Worm (Caenorhabditis elegans) whole organism, late embryonic: ENCODE measurements around the gene C44C1.1.

Experiments
- C08G9.2 ChIP-seq: sonication (generic microtip); optimal IDR thresholded peaks from 2 replicates; lab custom pipeline; 2016; ENCODE audit warnings: mild to moderate bottlenecking, missing genetic modification characterization, moderate library complexity, missing compliant biosample characterization
- F13H6.1 ChIP-seq: sonication (generic microtip); optimal IDR thresholded peaks from 2 replicates; lab custom pipeline; 2016; ENCODE audit warnings: missing genetic modification characterization, missing compliant biosample characterization
- K09A11.1 ChIP-seq: sonication (generic microtip); optimal IDR thresholded peaks from 2 replicates; lab custom pipeline; 2017; ENCODE audit warnings: antibody characterized with exemption, mild to moderate bottlenecking, missing genetic modification characterization, missing compliant biosample characterization; ENCODE audit not compliant: insufficient read depth
- T23F11.4 ChIP-seq: fragments of 200-800 bp; sonication (Bioruptor generic); optimal IDR thresholded peaks from 2 replicates; lab custom pipeline; 2018; ENCODE audit warnings: mild to moderate bottlenecking, missing genetic modification characterization, missing compliant biosample characterization
- Y22D7AL.16 ChIP-seq: sonication (generic microtip); optimal IDR thresholded peaks from 2 replicates; lab custom pipeline; 2016; ENCODE audit warnings: missing genetic modification characterization, missing compliant biosample characterization
- ceh-14 ChIP-seq: sonication (generic microtip); optimal IDR thresholded peaks from 2 replicates; lab custom pipeline; 2016; ENCODE audit warnings: missing genotype, missing genetic modification characterization, missing compliant biosample characterization
- ceh-18 ChIP-seq: sonication (generic microtip); optimal IDR thresholded peaks from 2 replicates; lab custom pipeline; 2016; ENCODE audit warnings: missing genetic modification characterization, missing compliant biosample characterization
- ceh-2 ChIP-seq: sonication (generic microtip); optimal IDR thresholded peaks from 2 replicates; lab custom pipeline; 2016; ENCODE audit warnings: missing genotype, missing genetic modification characterization, missing compliant biosample characterization
- ceh-22 ChIP-seq: sonication (generic microtip); optimal IDR thresholded peaks from 2 replicates; lab custom pipeline; 2017; ENCODE audit warnings: missing biosample characterization, missing genetic modification characterization
- ceh-24 ChIP-seq: sonication (generic microtip); optimal IDR thresholded peaks from 2 replicates; lab custom pipeline; 2016; ENCODE audit warnings: mild to moderate bottlenecking, missing genetic modification characterization, missing compliant biosample characterization
- ceh-30 ChIP-seq: fragments of 150-350 bp; optimal IDR thresholded peaks from 2 replicates; lab custom pipeline; 2014; ENCODE audit warnings: missing biosample characterization, missing genetic modification characterization
- ceh-31 ChIP-seq: sonication (generic microtip); optimal IDR thresholded peaks from 2 replicates; lab custom pipeline; 2016; ENCODE audit warnings: missing genetic modification characterization, missing compliant biosample characterization
- ceh-34 ChIP-seq: sonication (generic microtip); optimal IDR thresholded peaks from 2 replicates; lab custom pipeline; 2016; ENCODE audit warnings: mild to moderate bottlenecking, missing genetic modification characterization, missing compliant biosample characterization
- ceh-45 ChIP-seq: fragments of 200-800 bp; sonication (Bioruptor generic); IDR thresholded peaks from 2 replicates; pipeline ENCODE4 v1.3.6; 2022; ENCODE audit warnings: missing genetic modification reagents, missing genetic modification characterization, missing compliant biosample characterization
- ceh-6 ChIP-seq: fragments of 200-800 bp; sonication (Bioruptor generic); optimal IDR thresholded peaks from 2 replicates; lab custom pipeline; 2018; ENCODE audit warnings: mild to moderate bottlenecking, missing genetic modification characterization, missing compliant biosample characterization
- ceh-9 ChIP-seq: sonication (generic microtip); optimal IDR thresholded peaks from 2 replicates; lab custom pipeline; 2016; ENCODE audit warnings: mild to moderate bottlenecking, missing genetic modification characterization, inconsistent platforms, missing compliant biosample characterization
- dve-1 ChIP-seq: sonication (generic microtip); optimal IDR thresholded peaks from 2 replicates; lab custom pipeline; 2017; ENCODE audit warnings: antibody characterized with exemption, mild to moderate bottlenecking, missing genetic modification characterization, missing compliant biosample characterization
- elt-2 ChIP-seq: sonication (generic microtip); optimal IDR thresholded peaks from 2 replicates; lab custom pipeline; 2016; ENCODE audit warnings: missing genetic modification reagents, missing genetic modification characterization, missing compliant biosample characterization
- elt-4 ChIP-seq: sonication (generic microtip); optimal IDR thresholded peaks from 2 replicates; lab custom pipeline; 2016; ENCODE audit warnings: missing genetic modification characterization, missing compliant biosample characterization
- ets-4 ChIP-seq: sonication (generic microtip); optimal IDR thresholded peaks from 2 replicates; lab custom pipeline; 2016; ENCODE audit warnings: missing genetic modification characterization, missing compliant biosample characterization
- fkh-6 ChIP-seq: sonication (generic microtip); optimal IDR thresholded peaks from 2 replicates; lab custom pipeline; 2016; ENCODE audit warnings: missing genetic modification characterization, missing compliant biosample characterization
- gmeb-2 ChIP-seq: sonication (generic microtip); optimal IDR thresholded peaks from 2 replicates; lab custom pipeline; 2016; ENCODE audit warnings: missing genetic modification characterization, inconsistent platforms, missing compliant biosample characterization
- hlh-13 ChIP-seq: fragments of 200-800 bp; sonication (Bioruptor generic); optimal IDR thresholded peaks from 2 replicates; lab custom pipeline; 2018; ENCODE audit warnings: mild to moderate bottlenecking, missing genetic modification characterization, missing compliant biosample characterization
- hlh-15 ChIP-seq: sonication (generic microtip); optimal IDR thresholded peaks from 2 replicates; lab custom pipeline; 2016; ENCODE audit warnings: missing genetic modification characterization, missing compliant biosample characterization
- hlh-30 ChIP-seq: sonication (generic microtip); optimal IDR thresholded peaks from 2 replicates; lab custom pipeline; 2017; ENCODE audit warnings: antibody characterized with exemption, missing genetic modification characterization, missing compliant biosample characterization; ENCODE audit not compliant: insufficient read depth
- hlh-6 ChIP-seq: sonication (generic microtip); optimal IDR thresholded peaks from 2 replicates; lab custom pipeline; 2016; ENCODE audit warnings: missing genotype, missing genetic modification characterization, missing compliant biosample characterization
- hlh-8 ChIP-seq: sonication (generic microtip); optimal IDR thresholded peaks from 2 replicates; lab custom pipeline; 2016; ENCODE audit warnings: missing genotype, missing genetic modification characterization, missing compliant biosample characterization
- lim-6 ChIP-seq: sonication (generic microtip); optimal IDR thresholded peaks from 2 replicates; lab custom pipeline; 2016; ENCODE audit warnings: missing genetic modification characterization, missing compliant biosample characterization
- nfya-1 ChIP-seq: sonication (generic microtip); optimal IDR thresholded peaks from 2 replicates; lab custom pipeline; 2017; ENCODE audit warnings: missing genetic modification characterization, mild to moderate bottlenecking, missing compliant biosample characterization, antibody characterized with exemption, moderate library complexity
- nhr-232 ChIP-seq: sonication (generic microtip); optimal IDR thresholded peaks from 2 replicates; lab custom pipeline; 2016; ENCODE audit warnings: missing genetic modification characterization, missing compliant biosample characterization
- npax-4 ChIP-seq: sonication (generic microtip); optimal IDR thresholded peaks from 2 replicates; lab custom pipeline; 2016; ENCODE audit warnings: missing genetic modification characterization, missing compliant biosample characterization
- pag-3 ChIP-seq: sonication (generic microtip); optimal IDR thresholded peaks from 2 replicates; lab custom pipeline; 2016; ENCODE audit warnings: missing compliant biosample characterization, missing genetic modification characterization, borderline replicate concordance
- pha-2 ChIP-seq: sonication (generic microtip); optimal IDR thresholded peaks from 2 replicates; lab custom pipeline; 2017; ENCODE audit warnings: mild to moderate bottlenecking, missing genetic modification characterization, missing compliant biosample characterization
- pha-4 ChIP-seq: fragments of 150-350 bp; optimal IDR thresholded peaks from 2 replicates; lab custom pipeline; 2018; ENCODE audit warnings: missing biosample characterization, missing genetic modification reagents, missing genetic modification characterization
- pqm-1 ChIP-seq: sonication (generic microtip); optimal IDR thresholded peaks from 2 replicates; lab custom pipeline; 2016; ENCODE audit warnings: missing genetic modification characterization, missing compliant biosample characterization
- pros-1 ChIP-seq: fragments of 150-350 bp; optimal IDR thresholded peaks from 2 replicates; lab custom pipeline; 2014; ENCODE audit warnings: missing biosample characterization, missing genetic modification reagents, missing genetic modification characterization
- rnt-1 ChIP-seq: sonication (generic microtip); optimal IDR thresholded peaks from 2 replicates; lab custom pipeline; 2016; ENCODE audit warnings: missing genetic modification characterization, missing compliant biosample characterization
- sdc-2 ChIP-seq: sonication (generic microtip); optimal IDR thresholded peaks from 2 replicates; lab custom pipeline; 2016; ENCODE audit warnings: missing genotype, missing genetic modification characterization, missing compliant biosample characterization
- sox-2 ChIP-seq: fragments of 200-800 bp; sonication (Bioruptor generic); IDR thresholded peaks from 2 replicates; pipeline ENCODE4 v1.3.6; 2022; ENCODE audit warnings: missing genetic modification reagents, missing genetic modification characterization, missing compliant biosample characterization
- sox-4 ChIP-seq: sonication (generic microtip); optimal IDR thresholded peaks from 2 replicates; lab custom pipeline; 2017; ENCODE audit warnings: mild to moderate bottlenecking, missing genetic modification characterization, inconsistent platforms, missing compliant biosample characterization
- syd-9 ChIP-seq: sonication (generic microtip); optimal IDR thresholded peaks from 2 replicates; lab custom pipeline; 2016; ENCODE audit warnings: mild to moderate bottlenecking, missing genetic modification characterization, moderate library complexity, missing compliant biosample characterization
- tbx-2 ChIP-seq: sonication (generic microtip); optimal IDR thresholded peaks from 2 replicates; lab custom pipeline; 2016; ENCODE audit warnings: missing genetic modification characterization, missing compliant biosample characterization
- tbx-7 ChIP-seq: sonication (generic microtip); optimal IDR thresholded peaks from 2 replicates; lab custom pipeline; 2016; ENCODE audit warnings: missing genotype, missing genetic modification characterization, missing compliant biosample characterization
- ttx-3 ChIP-seq: sonication (generic microtip); optimal IDR thresholded peaks from 2 replicates; lab custom pipeline; 2016; ENCODE audit warnings: missing genetic modification reagents, missing genetic modification characterization, missing compliant biosample characterization
- unc-42 ChIP-seq: sonication (generic microtip); optimal IDR thresholded peaks from 2 replicates; lab custom pipeline; 2016; ENCODE audit warnings: missing genotype, missing genetic modification characterization, missing compliant biosample characterization
- unc-55 ChIP-seq: sonication (generic microtip); optimal IDR thresholded peaks from 2 replicates; lab custom pipeline; 2017; ENCODE audit warnings: missing biosample characterization, missing genetic modification reagents, missing genetic modification characterization
- unc-86 ChIP-seq: sonication (generic microtip); optimal IDR thresholded peaks from 2 replicates; lab custom pipeline; 2016; ENCODE audit warnings: missing genetic modification characterization, missing compliant biosample characterization
- zip-5 ChIP-seq: sonication (generic microtip); optimal IDR thresholded peaks from 2 replicates; lab custom pipeline; 2016; ENCODE audit warnings: missing genetic modification characterization, missing compliant biosample characterization
- ztf-16 ChIP-seq: sonication (generic microtip); optimal IDR thresholded peaks from 2 replicates; lab custom pipeline; 2017; ENCODE audit warnings: missing genetic modification characterization, missing compliant biosample characterization

Gene C44C1.1

ce11 chrX:991274-991673 is 10.7 kb downstream of the C44C1.1 start, which contains the start of the genes C09E10.3 and dgk-1:
Gene C09E10.3 (minus strand): TSS chrX:991374.
Gene dgk-1 (minus strand): TSS chrX:991456.
- no peak for TF ChIP-seq C08G9.2 (tag; lab: Kevin White, UChicago)
- TF ChIP-seq pros-1 (tag; lab: Kevin White, UChicago) = no peak
- TF ChIP-seq ttx-3 (tag; lab: Kevin White, UChicago) = no peak
- no peak for TF ChIP-seq sox-2 (GFP tag; lab: Robert Waterston, UW)

DNA sequence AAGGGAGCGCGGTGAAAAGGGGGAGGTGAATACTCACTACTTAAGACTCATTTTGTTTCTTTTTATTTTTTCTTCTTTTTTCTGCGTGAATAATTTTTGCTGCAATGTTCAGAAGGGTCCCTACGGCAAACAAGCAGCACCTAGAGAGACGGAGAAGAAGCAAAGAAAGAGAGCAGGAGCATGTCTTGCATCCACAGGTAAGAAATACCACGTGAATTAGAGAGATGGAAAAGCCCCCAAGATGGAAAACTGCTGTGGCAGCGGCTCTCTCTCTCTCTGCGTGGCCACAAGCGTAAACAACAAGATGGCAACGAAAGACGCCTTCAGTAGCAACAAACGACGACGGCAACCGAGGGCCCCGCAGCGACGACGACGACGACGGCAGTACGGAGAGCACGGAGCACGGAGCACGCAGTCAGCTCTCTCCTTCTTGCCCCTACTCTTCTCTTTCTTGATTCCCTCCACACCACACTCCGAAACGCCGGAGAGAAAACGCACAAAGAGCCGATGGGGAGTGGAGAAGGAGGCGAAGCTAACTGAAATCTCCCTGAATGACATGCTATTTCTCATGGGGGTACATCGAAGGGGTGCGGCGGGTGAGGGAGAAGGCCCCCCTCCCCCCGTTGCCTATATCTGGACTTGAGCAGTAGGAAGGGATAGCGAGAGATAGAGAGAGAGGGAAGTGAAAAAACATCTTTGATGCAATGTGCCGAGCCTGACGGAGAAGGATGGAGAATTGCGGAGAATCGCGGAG is 12.3 kb downstream of the C44C1.1 start:
- TF ChIP-seq ceh-30 (tag; lab: Kevin White, UChicago) = no peak
- TF ChIP-seq ets-4 (tag; lab: Kevin White, UChicago) = no peak
- peak; percentile 55 for TF ChIP-seq C08G9.2 (tag; lab: Kevin White, UChicago)
- peak; percentile 31 for TF ChIP-seq hlh-8 (tag; lab: Kevin White, UChicago)
- no peak for TF ChIP-seq pqm-1 (tag; lab: Kevin White, UChicago)
- TF ChIP-seq syd-9 (tag; lab: Kevin White, UChicago) = peak; percentile 38
- TF ChIP-seq pha-4 (tag; lab: Kevin White, UChicago) = no peak
- no peak for TF ChIP-seq ceh-6 (GFP tag; lab: Kevin White, UChicago)
- TF ChIP-seq F13H6.1 (tag; lab: Kevin White, UChicago) = peak; percentile 60
- peak; percentile 30 for TF ChIP-seq rnt-1 (tag; lab: Kevin White, UChicago)
- TF ChIP-seq tbx-2 (tag; lab: Kevin White, UChicago) = peak; percentile 81
- TF ChIP-seq sox-4 = no peak
- TF ChIP-seq ceh-45 (GFP tag; lab: Robert Waterston, UW) = no peak
- TF ChIP-seq sox-2 (GFP tag; lab: Robert Waterston, UW) = no peak
- no peak for TF ChIP-seq nhr-232 (tag; lab: Kevin White, UChicago)
- TF ChIP-seq T23F11.4 (GFP tag; lab: Kevin White, UChicago) = peak; percentile 8
- TF ChIP-seq fkh-6 (tag; lab: Kevin White, UChicago) = peak; percentile 37
- TF ChIP-seq elt-4 = no peak
- peak; percentile 90 for TF ChIP-seq ceh-18
- TF ChIP-seq nfya-1 = peak; percentile 60
- TF ChIP-seq hlh-13 = no peak
- peak; percentile 82 for TF ChIP-seq ceh-34
- peak; percentile 31 for TF ChIP-seq unc-86 (tag; lab: Kevin White, UChicago)
- TF ChIP-seq ceh-2 (tag; lab: Kevin White, UChicago) = no peak
- no peak for TF ChIP-seq gmeb-2 (tag; lab: Kevin White, UChicago)
- TF ChIP-seq ceh-14 (tag; lab: Kevin White, UChicago) = peak; percentile 76
- TF ChIP-seq ceh-22 = no peak
- TF ChIP-seq hlh-6 = no peak
- no peak for TF ChIP-seq unc-55 (GFP tag; lab: Kevin White, UChicago)
- no peak for TF ChIP-seq hlh-15 (tag; lab: Kevin White, UChicago)
- TF ChIP-seq zip-5 (tag; lab: Kevin White, UChicago) = no peak
- TF ChIP-seq pha-2 (tag; lab: Kevin White, UChicago) = no peak
- TF ChIP-seq hlh-30 (tag; lab: Kevin White, UChicago) = no peak
- TF ChIP-seq tbx-7 (tag; lab: Kevin White, UChicago) = peak; percentile 39
- TF ChIP-seq pag-3 (tag; lab: Kevin White, UChicago) = no peak
- TF ChIP-seq dve-1 (tag; lab: Kevin White, UChicago) = no peak
- TF ChIP-seq npax-4 (tag; lab: Kevin White, UChicago) = no peak
- no peak for TF ChIP-seq elt-2 (tag; lab: Kevin White, UChicago)
- peak; percentile 88 for TF ChIP-seq ceh-31
- no peak for TF ChIP-seq Y22D7AL.16 (tag; lab: Kevin White, UChicago)
- peak; percentile 48 for TF ChIP-seq K09A11.1 (tag; lab: Kevin White, UChicago)
- peak; percentile 34 for TF ChIP-seq lim-6 (tag; lab: Kevin White, UChicago)
- TF ChIP-seq ttx-3 (tag; lab: Kevin White, UChicago) = no peak
- no peak for TF ChIP-seq ztf-16 (tag; lab: Kevin White, UChicago)
- peak; percentile 71 for TF ChIP-seq sdc-2 (tag; lab: Kevin White, UChicago)
- TF ChIP-seq ceh-24 (tag; lab: Kevin White, UChicago) = no peak
- peak; percentile 73 for TF ChIP-seq unc-42 (tag; lab: Kevin White, UChicago)
- TF ChIP-seq ceh-9 (tag; lab: Kevin White, UChicago) = no peak
